Fruit fly (Drosophila melanogaster) whole organism, embryonic: ENCODE results near the gene ThrRS.

Source experiments
- CG10267 ChIP-seq: fragments of 200-800 bp; sonication (Bioruptor generic); optimal IDR thresholded peaks from 2 replicates; lab custom pipeline; 2018; ENCODE audit warnings: missing biosample characterization, mild to moderate bottlenecking, missing genetic modification characterization, moderate library complexity
- CG10366 ChIP-seq: fragments of 200-800 bp; sonication (Bioruptor generic); IDR thresholded peaks from 2 replicates; pipeline ENCODE4 v1.3.6; 2022; ENCODE audit warnings: missing biosample characterization, missing genetic modification characterization
- CG10462 ChIP-seq: fragments of 200-800 bp; sonication (Bioruptor generic); optimal IDR thresholded peaks from 2 replicates; lab custom pipeline; 2016; ENCODE audit warnings: missing biosample characterization, missing genetic modification characterization
- CG10565 ChIP-seq: fragments of 200-800 bp; sonication (Bioruptor generic); optimal IDR thresholded peaks from 3 replicates; lab custom pipeline; 2016; ENCODE audit warnings: missing biosample characterization, mild to moderate bottlenecking, missing genetic modification characterization
- CG12391 ChIP-seq: fragments of 200-800 bp; sonication (Bioruptor generic); optimal IDR thresholded peaks from 3 replicates; lab custom pipeline; 2018; ENCODE audit warnings: missing biosample characterization, mild to moderate bottlenecking, missing genetic modification characterization, moderate library complexity
- CG12942 ChIP-seq: fragments of 200-800 bp; sonication (Bioruptor generic); optimal IDR thresholded peaks from 3 replicates; lab custom pipeline; 2016; ENCODE audit warnings: missing biosample characterization, missing genetic modification characterization
- CG13624 ChIP-seq: fragments of 200-800 bp; sonication (Bioruptor generic); optimal IDR thresholded peaks from 2 replicates; lab custom pipeline; 2016; ENCODE audit warnings: missing biosample characterization, missing genetic modification characterization
- CG14014 ChIP-seq: fragments of 200-800 bp; sonication (Bioruptor generic); IDR thresholded peaks from 2 replicates; pipeline ENCODE4 v1.3.6; 2022; ENCODE audit warnings: missing biosample characterization, missing genetic modification characterization
- CG14710 ChIP-seq: fragments of 200-800 bp; sonication (Bioruptor generic); optimal IDR thresholded peaks from 3 replicates; lab custom pipeline; 2019; ENCODE audit warnings: missing biosample characterization, mild to moderate bottlenecking, missing genetic modification characterization, moderate library complexity
- CG15011 ChIP-seq: fragments of 200-800 bp; sonication (Bioruptor generic); optimal IDR thresholded peaks from 3 replicates; lab custom pipeline; 2018; ENCODE audit warnings: missing biosample characterization, mild to moderate bottlenecking, missing genetic modification characterization
- CG16815 ChIP-seq: fragments of 200-800 bp; sonication (Bioruptor generic); optimal IDR thresholded peaks from 3 replicates; lab custom pipeline; 2017; ENCODE audit warnings: missing biosample characterization, mild to moderate bottlenecking, missing genetic modification characterization
- CG17328 ChIP-seq: fragments of 200-800 bp; sonication (Bioruptor generic); IDR thresholded peaks from 2 replicates; pipeline ENCODE4 v1.3.6; 2022; ENCODE audit warnings: missing biosample characterization, missing genetic modification characterization
- CG1792 ChIP-seq: fragments of 200-800 bp; sonication (Bioruptor generic); optimal IDR thresholded peaks from 2 replicates; lab custom pipeline; 2016; ENCODE audit warnings: missing biosample characterization, missing genetic modification characterization
- CG2120 ChIP-seq: fragments of 200-800 bp; sonication (Bioruptor generic); optimal IDR thresholded peaks from 3 replicates; lab custom pipeline; 2016; ENCODE audit warnings: missing biosample characterization, missing genetic modification characterization
- CG30403 ChIP-seq: fragments of 200-800 bp; sonication (Bioruptor generic); optimal IDR thresholded peaks from 3 replicates; lab custom pipeline; 2016; ENCODE audit warnings: missing biosample characterization, missing genetic modification characterization
- CG3163 ChIP-seq: fragments of 200-800 bp; sonication (Bioruptor generic); optimal IDR thresholded peaks from 3 replicates; lab custom pipeline; 2016; ENCODE audit warnings: missing biosample characterization, missing genetic modification characterization
- CG33557 ChIP-seq: fragments of 200-800 bp; sonication (Bioruptor generic); optimal IDR thresholded peaks from 2 replicates; lab custom pipeline; 2019; ENCODE audit warnings: missing biosample characterization, mild to moderate bottlenecking, missing genetic modification characterization, moderate library complexity
- CG3407 ChIP-seq: fragments of 200-800 bp; sonication (Bioruptor generic); optimal IDR thresholded peaks from 2 replicates; lab custom pipeline; 2018; ENCODE audit warnings: missing biosample characterization, mild to moderate bottlenecking, missing genetic modification characterization
- CG43689 ChIP-seq: fragments of 200-800 bp; sonication (Bioruptor generic); IDR thresholded peaks from 2 replicates; pipeline ENCODE4 v1.3.6; 2022; ENCODE audit warnings: missing biosample characterization, missing genetic modification characterization
- CG6272 ChIP-seq: fragments of 200-800 bp; sonication (Bioruptor generic); IDR thresholded peaks from 2 replicates; pipeline ENCODE4 v1.3.6; 2022; ENCODE audit warnings: missing biosample characterization, missing genetic modification characterization
- CG7745 ChIP-seq: fragments of 200-800 bp; sonication (Bioruptor generic); optimal IDR thresholded peaks from 2 replicates; lab custom pipeline; 2018; ENCODE audit warnings: missing biosample characterization, mild to moderate bottlenecking, missing genetic modification characterization, moderate library complexity
- Camta ChIP-seq: fragments of 200-800 bp; sonication (Bioruptor generic); optimal IDR thresholded peaks from 2 replicates; lab custom pipeline; 2016; ENCODE audit warnings: missing biosample characterization, missing genetic modification characterization
- E2f1 ChIP-seq: fragments of 200-800 bp; sonication (Bioruptor generic); IDR thresholded peaks from 2 replicates; pipeline ENCODE4 v1.3.6; 2022; ENCODE audit warnings: missing biosample characterization, missing genetic modification characterization
- HLH3B ChIP-seq: fragments of 200-800 bp; sonication (Bioruptor generic); IDR thresholded peaks from 2 replicates; pipeline ENCODE4 v1.3.6; 2022; ENCODE audit warnings: missing biosample characterization, missing genetic modification characterization
- Hr3 ChIP-seq: fragments of 200-800 bp; sonication (Bioruptor generic); optimal IDR thresholded peaks from 3 replicates; lab custom pipeline; 2016; ENCODE audit warnings: missing biosample characterization, missing genetic modification characterization
- Hr51 ChIP-seq, 2 experiments: fragments of 200-800 bp; sonication (Bioruptor generic); optimal IDR thresholded peaks; 2 replicates in 1 of 2; 3 replicates in 1 of 2; lab custom pipeline; 2016 to 2018; ENCODE audit warnings: missing biosample characterization in 2 of 2, missing genetic modification characterization in 2 of 2, mild to moderate bottlenecking in 1 of 2, moderate library complexity in 1 of 2
- Kr ChIP-seq: fragments of 200-800 bp; sonication (Bioruptor generic); optimal IDR thresholded peaks from 2 replicates; lab custom pipeline; 2017; ENCODE audit warnings: missing biosample characterization, mild to moderate bottlenecking, missing genetic modification characterization
- Lhr ChIP-seq: fragments of 200-800 bp; sonication (Bioruptor generic); optimal IDR thresholded peaks from 3 replicates; lab custom pipeline; 2017; ENCODE audit warnings: mild to moderate bottlenecking, missing biosample characterization, missing genetic modification reagents, missing genetic modification characterization
- MESR4 ChIP-seq: fragments of 200-800 bp; sonication (Bioruptor generic); optimal IDR thresholded peaks from 2 replicates; lab custom pipeline; 2018; ENCODE audit warnings: missing biosample characterization, mild to moderate bottlenecking, missing genetic modification characterization, moderate library complexity
- MTF-1 ChIP-seq: fragments of 200-800 bp; sonication (Bioruptor generic); optimal IDR thresholded peaks from 2 replicates; lab custom pipeline; 2018; ENCODE audit warnings: missing biosample characterization, mild to moderate bottlenecking, missing genetic modification characterization, borderline replicate concordance
- Mrtf ChIP-seq: fragments of 200-800 bp; sonication (Bioruptor generic); IDR thresholded peaks from 3 replicates; pipeline ENCODE4 v1.3.6; 2022; ENCODE audit warnings: missing biosample characterization, missing genetic modification characterization
- NC2α ChIP-seq: fragments of 200-800 bp; sonication (Bioruptor generic); optimal IDR thresholded peaks from 2 replicates; lab custom pipeline; 2016; ENCODE audit warnings: missing biosample characterization, missing genetic modification characterization
- Sry-β ChIP-seq: fragments of 200-800 bp; sonication (Bioruptor generic); optimal IDR thresholded peaks from 2 replicates; lab custom pipeline; 2018; ENCODE audit warnings: missing biosample characterization, mild to moderate bottlenecking, missing genetic modification characterization, moderate library complexity
- Usf ChIP-seq: fragments of 200-800 bp; sonication (Bioruptor generic); optimal IDR thresholded peaks from 2 replicates; lab custom pipeline; 2017; ENCODE audit warnings: missing genotype, missing biosample characterization, missing genetic modification characterization
- ac ChIP-seq: fragments of 200-800 bp; sonication (Bioruptor generic); optimal IDR thresholded peaks from 3 replicates; lab custom pipeline; 2017; ENCODE audit warnings: missing biosample characterization, mild to moderate bottlenecking, missing genetic modification characterization
- az2 ChIP-seq: fragments of 200-800 bp; sonication (Bioruptor generic); optimal IDR thresholded peaks from 3 replicates; lab custom pipeline; 2016; ENCODE audit warnings: missing biosample characterization, missing genetic modification characterization
- bowl ChIP-seq: fragments of 200-800 bp; sonication (Bioruptor generic); IDR thresholded peaks from 2 replicates; pipeline ENCODE4 v1.3.6; 2022; ENCODE audit warnings: missing biosample characterization, missing genetic modification characterization
- disco-r ChIP-seq: fragments of 200-800 bp; sonication (Bioruptor generic); optimal IDR thresholded peaks from 2 replicates; lab custom pipeline; 2016; ENCODE audit warnings: missing biosample characterization, missing genetic modification characterization
- grn ChIP-seq: fragments of 200-800 bp; sonication (Bioruptor generic); optimal IDR thresholded peaks from 3 replicates; lab custom pipeline; 2017; ENCODE audit warnings: missing biosample characterization, missing genetic modification characterization
- jigr1 ChIP-seq: fragments of 200-800 bp; sonication (Bioruptor generic); IDR thresholded peaks from 3 replicates; pipeline ENCODE4 v1.3.6; 2022; ENCODE audit warnings: missing biosample characterization, missing genetic modification characterization
- ken ChIP-seq: fragments of 200-800 bp; sonication (Bioruptor generic); IDR thresholded peaks from 3 replicates; pipeline ENCODE4 v1.3.6; 2022; ENCODE audit warnings: missing biosample characterization, missing genetic modification characterization
- lab ChIP-seq: fragments of 200-800 bp; sonication (Bioruptor generic); optimal IDR thresholded peaks from 3 replicates; lab custom pipeline; 2017; ENCODE audit warnings: missing biosample characterization, missing genetic modification characterization, mild to moderate bottlenecking, moderate library complexity, missing genetic modification reagents
- nerfin-1 ChIP-seq: fragments of 200-800 bp; sonication (Bioruptor generic); optimal IDR thresholded peaks from 3 replicates; lab custom pipeline; 2019; ENCODE audit warnings: missing biosample characterization, mild to moderate bottlenecking, missing genetic modification characterization, moderate library complexity
- psq ChIP-seq: fragments of 200-800 bp; sonication (Bioruptor generic); optimal IDR thresholded peaks from 2 replicates; lab custom pipeline; 2017; ENCODE audit warnings: missing biosample characterization, missing genetic modification characterization
- pum ChIP-seq: fragments of 200-800 bp; sonication (Bioruptor generic); optimal IDR thresholded peaks from 2 replicates; lab custom pipeline; 2016; ENCODE audit warnings: missing biosample characterization, missing genetic modification characterization
- sim ChIP-seq: fragments of 200-800 bp; sonication (Bioruptor generic); IDR thresholded peaks from 2 replicates; pipeline ENCODE4 v1.3.6; 2022; ENCODE audit warnings: missing biosample characterization, missing genetic modification characterization
- sima ChIP-seq: fragments of 200-800 bp; sonication (Bioruptor generic); optimal IDR thresholded peaks from 2 replicates; lab custom pipeline; 2016; ENCODE audit warnings: missing biosample characterization, missing genetic modification characterization
- sqz ChIP-seq: fragments of 200-800 bp; sonication (Bioruptor generic); optimal IDR thresholded peaks from 3 replicates; lab custom pipeline; 2018; ENCODE audit warnings: missing biosample characterization, mild to moderate bottlenecking, missing genetic modification characterization
- sr ChIP-seq: fragments of 200-800 bp; sonication (Bioruptor generic); IDR thresholded peaks from 3 replicates; pipeline ENCODE4 v1.3.6; 2022; ENCODE audit warnings: missing biosample characterization, missing genetic modification characterization
- vvl ChIP-seq: fragments of 200-800 bp; sonication (Bioruptor generic); IDR thresholded peaks from 2 replicates; pipeline ENCODE4 v1.3.6; 2022; ENCODE audit warnings: missing biosample characterization, missing genetic modification characterization
- wdn ChIP-seq: fragments of 200-800 bp; sonication (Bioruptor generic); IDR thresholded peaks from 2 replicates; pipeline ENCODE4 v1.3.6; 2022; ENCODE audit warnings: missing biosample characterization, missing genetic modification characterization

ThrRS gene

DNA sequence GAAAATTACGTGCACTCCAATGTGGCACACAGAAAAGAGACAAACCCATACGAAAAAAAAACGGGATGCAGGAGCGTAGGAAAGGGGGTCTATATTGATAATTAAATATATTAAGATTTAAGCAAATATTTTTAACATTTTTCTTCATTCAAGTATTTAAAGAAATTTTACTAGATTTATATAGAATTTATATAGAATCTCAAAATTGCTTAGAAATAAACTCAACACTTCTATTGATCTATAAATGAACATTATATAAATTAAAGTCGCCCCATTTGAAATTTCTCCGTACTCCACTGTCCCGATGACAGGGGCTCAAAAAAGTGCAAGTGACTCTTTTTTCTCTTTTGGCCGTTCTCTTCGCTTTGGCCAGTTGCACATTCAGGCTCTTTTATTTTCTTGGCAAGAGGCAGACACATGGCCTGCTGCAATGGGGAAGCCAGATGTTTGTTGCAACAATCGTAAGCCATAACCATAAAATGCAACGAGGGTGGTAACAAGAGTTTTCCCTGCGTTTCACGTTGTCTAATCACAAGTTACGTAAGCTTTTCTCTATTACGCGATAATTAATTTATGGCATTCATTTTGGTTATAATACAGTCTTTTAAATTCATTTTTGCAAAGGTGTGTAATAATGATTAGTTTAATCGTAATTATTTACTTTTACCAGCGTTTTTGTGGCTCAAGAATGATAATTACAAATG is 37.7 kb upstream of the ThrRS start (continued):
- peak; percentile 33 for TF ChIP-seq CG16815 (GFP tag; lab: Kevin White, UChicago)
- TF ChIP-seq E2f1 (GFP tag; lab: Robert Waterston, UW), result no peak
- no peak for TF ChIP-seq CG2120
- TF ChIP-seq ac, result no peak
- TF ChIP-seq wdn (GFP tag; lab: Robert Waterston, UW), result no peak
- TF ChIP-seq CG15011 (GFP tag; lab: Kevin White, UChicago), result no peak
- TF ChIP-seq vvl (GFP tag; lab: Robert Waterston, UW), result peak; percentile 62; the same call in 1 of the 2 replicates
- TF ChIP-seq CG10267 (tag; lab: Kevin White, UChicago), result peak; percentile 64
- no peak for TF ChIP-seq CG10565 (GFP tag; lab: Kevin White, UChicago)
- TF ChIP-seq Lhr (GFP tag; lab: Kevin White, UChicago), result no peak
- peak; percentile 58 for TF ChIP-seq CG12391 (tag; lab: Kevin White, UChicago)
- no peak for TF ChIP-seq lab (GFP tag; lab: Kevin White, UChicago)
- no peak for TF ChIP-seq Kr (GFP tag; lab: Kevin White, UChicago)
- TF ChIP-seq CG12942, result no peak
- peak; percentile 6 for TF ChIP-seq CG3407 (GFP tag; lab: Kevin White, UChicago)
- no peak for TF ChIP-seq pum (GFP tag; lab: Kevin White, UChicago)
- TF ChIP-seq MESR4, result no peak
- no peak for TF ChIP-seq CG17328
- TF ChIP-seq Hr51 (GFP tag; optimal IDR thresholded peaks at IDR 0.05; lab: Kevin White, UChicago), result no peak
- no peak for TF ChIP-seq MTF-1
- no peak for TF ChIP-seq sima (GFP tag; lab: Kevin White, UChicago)
- no peak for TF ChIP-seq psq (GFP tag; lab: Kevin White, UChicago)
- TF ChIP-seq Sry-β (GFP tag; lab: Kevin White, UChicago), result no peak
- no peak for TF ChIP-seq grn (GFP tag; lab: Kevin White, UChicago)
- no peak for TF ChIP-seq sr (GFP tag; lab: Robert Waterston, UW)
- peak; percentile 47 for TF ChIP-seq nerfin-1
- TF ChIP-seq CG43689 (GFP tag; lab: Robert Waterston, UW), result no peak
- TF ChIP-seq bowl (GFP tag; lab: Robert Waterston, UW), result no peak
- TF ChIP-seq az2 (GFP tag; lab: Kevin White, UChicago), result peak; percentile 32
- no peak for TF ChIP-seq jigr1 (GFP tag; lab: Robert Waterston, UW)
- TF ChIP-seq Hr3, result peak; percentile 24
- no peak for TF ChIP-seq CG10462
- TF ChIP-seq Mrtf (GFP tag; lab: Robert Waterston, UW), result no peak
- no peak for TF ChIP-seq CG13624
- TF ChIP-seq CG14710 (tag; lab: Kevin White, UChicago), result peak; percentile 71
- no peak for TF ChIP-seq HLH3B (GFP tag; lab: Robert Waterston, UW)
- no peak for TF ChIP-seq CG6272
- TF ChIP-seq CG10366 (GFP tag; lab: Robert Waterston, UW), result no peak
- TF ChIP-seq ken (GFP tag; lab: Robert Waterston, UW), result 0 out of 3 replicates have a peak, but pooled peaks have one; percentile 8
- TF ChIP-seq CG7745 (tag; lab: Kevin White, UChicago), result no peak
- no peak for TF ChIP-seq Camta (GFP tag; lab: Kevin White, UChicago)
- TF ChIP-seq sqz (GFP tag; lab: Kevin White, UChicago), result peak; percentile 89
- TF ChIP-seq CG33557 (GFP tag; lab: Kevin White, UChicago), result peak; percentile 78
- TF ChIP-seq Usf (GFP tag; lab: Kevin White, UChicago), result no peak
- TF ChIP-seq CG14014 (GFP tag; lab: Robert Waterston, UW), result no peak
- TF ChIP-seq NC2α (GFP tag; lab: Kevin White, UChicago), result no peak
- TF ChIP-seq CG1792 (GFP tag; lab: Kevin White, UChicago), result no peak
- peak; percentile 71 for TF ChIP-seq CG3163 (GFP tag; lab: Kevin White, UChicago)
- no peak for TF ChIP-seq sim (GFP tag; lab: Robert Waterston, UW)
- peak; percentile 11 for TF ChIP-seq CG30403 (GFP tag; lab: Kevin White, UChicago)
- TF ChIP-seq disco-r, result no peak
